Fruit fly (Drosophila melanogaster) whole organism, wandering third instar larva: ENCODE data around the gene Drsl1.

Experiments used
- HLH106 ChIP-seq: fragments of 200-800 bp; optimal IDR thresholded peaks from 3 replicates; lab custom pipeline; 2019; ENCODE audit warnings: missing biosample characterization, mild to moderate bottlenecking, missing genetic modification characterization, moderate library complexity
- Hr78 ChIP-seq: fragments of >200 bp; optimal IDR thresholded peaks from 2 replicates; lab custom pipeline; 2017; ENCODE audit warnings: missing biosample characterization, missing genetic modification characterization
- Hr83 ChIP-seq: fragments of 200-300 bp; sonication (Bioruptor generic); optimal IDR thresholded peaks from 2 replicates; lab custom pipeline; 2016; ENCODE audit warnings: missing biosample characterization, mild to moderate bottlenecking, missing genetic modification characterization, moderate library complexity; ENCODE audit not compliant: poor library complexity, severe bottlenecking
- Mio ChIP-seq: sonication (Bioruptor generic); optimal IDR thresholded peaks from 2 replicates; lab custom pipeline; 2016; ENCODE audit warnings: missing biosample characterization, missing genetic modification characterization
- Myc ChIP-seq: fragments of >200 bp; optimal IDR thresholded peaks from 2 replicates; lab custom pipeline; 2017
- br ChIP-seq: fragments of 200-800 bp; sonication (Bioruptor generic); optimal IDR thresholded peaks from 2 replicates; lab custom pipeline; 2016; ENCODE audit warnings: missing biosample characterization, missing genetic modification characterization
- dsf ChIP-seq: sonication (Bioruptor generic); optimal IDR thresholded peaks from 2 replicates; lab custom pipeline; 2016; ENCODE audit warnings: missing biosample characterization, missing genetic modification characterization, borderline replicate concordance
- pan ChIP-seq: fragments of >200 bp; optimal IDR thresholded peaks from 2 replicates; lab custom pipeline; 2017
- psq ChIP-seq: fragments of 200-800 bp; sonication (Bioruptor generic); optimal IDR thresholded peaks from 3 replicates; lab custom pipeline; 2017; ENCODE audit warnings: missing biosample characterization, mild to moderate bottlenecking, missing genetic modification characterization, moderate library complexity
- usp ChIP-seq: fragments of >200 bp; optimal IDR thresholded peaks from 2 replicates; lab custom pipeline; 2017; ENCODE audit warnings: missing biosample characterization, missing genetic modification characterization

DNA sequence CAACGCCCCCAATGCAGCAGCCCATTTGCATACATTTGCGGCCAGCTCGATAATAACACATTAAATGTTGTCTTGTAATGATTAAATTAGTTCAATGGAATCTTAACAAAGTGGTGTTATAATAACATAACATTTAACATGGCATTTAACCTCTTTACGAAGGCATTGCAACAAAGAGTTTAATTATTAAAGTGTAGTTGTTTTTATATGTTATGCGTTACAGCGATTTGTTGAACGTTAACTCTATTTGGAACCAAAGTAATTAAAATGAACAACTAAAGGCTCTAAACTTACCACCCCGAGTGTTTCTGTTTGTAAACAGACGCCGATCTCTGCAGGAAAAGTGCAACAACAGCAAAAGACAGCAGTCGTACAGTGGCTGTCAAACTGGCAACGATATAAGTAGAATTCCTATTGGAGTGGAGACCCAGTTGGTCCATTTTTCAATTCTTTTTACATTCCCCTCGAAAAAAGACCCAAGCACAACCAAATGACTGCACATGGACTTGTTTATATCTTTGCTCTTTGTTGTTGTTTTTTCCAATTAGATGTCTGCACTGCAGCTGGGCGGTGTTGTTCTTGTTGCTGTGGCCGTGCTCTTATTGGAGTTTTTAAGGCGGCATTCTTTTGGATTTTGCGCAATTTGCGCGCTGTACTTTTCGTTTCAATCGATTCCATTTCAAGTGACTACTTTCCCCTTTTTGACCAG lies 3.4 kb upstream of the Drsl1 start:
- TF ChIP-seq psq, result no peak
- TF ChIP-seq dsf, result no peak
- no peak for TF ChIP-seq HLH106 (tag; lab: Kevin White, UChicago)
- TF ChIP-seq br, result no peak
- TF ChIP-seq pan (lab: Kevin White, UChicago), result no peak
- TF ChIP-seq Myc (lab: Kevin White, UChicago), result no peak
- TF ChIP-seq Hr78 (GFP tag; lab: Kevin White, UChicago), result no peak
- TF ChIP-seq Hr83 (GFP tag; lab: Kevin White, UChicago), result no peak
- TF ChIP-seq usp, result no peak
- no peak for TF ChIP-seq Mio (GFP tag; lab: Kevin White, UChicago)
